Worm (Caenorhabditis elegans) whole organism, L3 larva: Measurements from ENCODE around the gene ZK1320.9.

ENCODE experiments used
- R02D3.7 ChIP-seq: fragments of 150-350 bp; optimal IDR thresholded peaks from 2 replicates; lab custom pipeline; 2014; ENCODE audit warnings: missing biosample characterization, missing genetic modification characterization
- ama-1 ChIP-seq: fragments of 150-350 bp; optimal IDR thresholded peaks from 2 replicates; lab custom pipeline; 2018
- ceh-16 ChIP-seq: sonication (generic microtip); optimal IDR thresholded peaks from 2 replicates; lab custom pipeline; 2017; ENCODE audit warnings: missing biosample characterization, missing genetic modification characterization
- ceh-28 ChIP-seq: fragments of 150-350 bp; optimal IDR thresholded peaks from 2 replicates; lab custom pipeline; 2014; ENCODE audit warnings: missing biosample characterization, missing genetic modification reagents, missing genetic modification characterization
- ceh-82 ChIP-seq: fragments of 150-350 bp; optimal IDR thresholded peaks from 2 replicates; lab custom pipeline; 2014; ENCODE audit warnings: missing biosample characterization, missing genetic modification characterization
- ceh-9 ChIP-seq: sonication (generic microtip); optimal IDR thresholded peaks from 2 replicates; lab custom pipeline; 2018; ENCODE audit warnings: missing biosample characterization, missing genetic modification characterization
- daf-12 ChIP-seq: fragments of 150-350 bp; optimal IDR thresholded peaks from 2 replicates; lab custom pipeline; 2014; ENCODE audit warnings: missing biosample characterization, missing genetic modification reagents, missing genetic modification characterization
- egl-27 ChIP-seq: sonication (generic microtip); optimal IDR thresholded peaks from 4 replicates; lab custom pipeline; 2017; ENCODE audit warnings: missing biosample characterization, missing genetic modification reagents, missing genetic modification characterization
- egl-5 ChIP-seq: fragments of 150-350 bp; optimal IDR thresholded peaks from 2 replicates; lab custom pipeline; 2017; ENCODE audit warnings: missing biosample characterization, missing genetic modification reagents, missing genetic modification characterization, inconsistent platforms
- elt-1 ChIP-seq: fragments of 150-350 bp; optimal IDR thresholded peaks from 2 replicates; lab custom pipeline; 2014; ENCODE audit warnings: missing biosample characterization, missing genetic modification characterization
- elt-2 ChIP-seq: sonication (generic microtip); optimal IDR thresholded peaks from 2 replicates; lab custom pipeline; 2016; ENCODE audit warnings: missing genetic modification reagents, mild to moderate bottlenecking, missing genetic modification characterization, missing compliant biosample characterization
- elt-3 ChIP-seq, 3 experiments: fragments of 150-350 bp in 1 of 3; sonication (generic microtip) in 2 of 3; optimal IDR thresholded peaks; 2 replicates in 2 of 3; 4 replicates in 1 of 3; lab custom pipeline; 2014 to 2017; ENCODE audit warnings: missing biosample characterization in 3 of 3, missing genetic modification characterization in 3 of 3
- eor-1 ChIP-seq, 2 experiments: fragments of 150-350 bp; optimal IDR thresholded peaks; 2 replicates each; lab custom pipeline; 2014 to 2018; ENCODE audit warnings: missing biosample characterization in 2 of 2, missing genetic modification characterization in 2 of 2
- fkh-10 ChIP-seq: sonication (generic microtip); optimal IDR thresholded peaks from 2 replicates; lab custom pipeline; 2017; ENCODE audit warnings: missing biosample characterization, missing genetic modification reagents, missing genetic modification characterization
- fkh-2 ChIP-seq: fragments of 150-350 bp; optimal IDR thresholded peaks from 2 replicates; lab custom pipeline; 2014; ENCODE audit warnings: missing biosample characterization, missing genetic modification reagents, missing genetic modification characterization
- fos-1 ChIP-seq: fragments of 150-350 bp; optimal IDR thresholded peaks from 2 replicates; lab custom pipeline; 2014; ENCODE audit warnings: missing biosample characterization, missing genetic modification characterization
- hmg-11 ChIP-seq: sonication (generic microtip); optimal IDR thresholded peaks from 2 replicates; lab custom pipeline; 2016; ENCODE audit warnings: missing genetic modification characterization, missing compliant biosample characterization
- lin-39 ChIP-seq: fragments of 150-350 bp; optimal IDR thresholded peaks from 2 replicates; lab custom pipeline; 2018; ENCODE audit warnings: missing biosample characterization, missing genetic modification reagents, missing genetic modification characterization
- mdl-1 ChIP-seq: fragments of 150-350 bp; optimal IDR thresholded peaks from 2 replicates; lab custom pipeline; 2014; ENCODE audit warnings: missing biosample characterization, missing genetic modification characterization
- nfya-1 ChIP-seq: sonication (generic microtip); optimal IDR thresholded peaks from 2 replicates; lab custom pipeline; 2017; ENCODE audit warnings: missing genetic modification characterization, mild to moderate bottlenecking, missing compliant biosample characterization, antibody characterized with exemption, moderate library complexity; ENCODE audit not compliant: insufficient read depth
- nhr-12 ChIP-seq: fragments of 150-350 bp; optimal IDR thresholded peaks from 2 replicates; lab custom pipeline; 2014; ENCODE audit warnings: missing biosample characterization, missing genetic modification characterization
- nhr-23 ChIP-seq: fragments of 150-350 bp; optimal IDR thresholded peaks from 2 replicates; lab custom pipeline; 2014; ENCODE audit warnings: missing biosample characterization, missing genetic modification reagents, missing genetic modification characterization
- nhr-25 ChIP-seq: sonication (generic microtip); optimal IDR thresholded peaks from 2 replicates; lab custom pipeline; 2017; ENCODE audit warnings: missing biosample characterization, missing genetic modification characterization
- nhr-28 ChIP-seq: fragments of 150-350 bp; optimal IDR thresholded peaks from 2 replicates; lab custom pipeline; 2014; ENCODE audit warnings: missing biosample characterization, missing genetic modification characterization
- nhr-43 ChIP-seq: sonication (generic microtip); optimal IDR thresholded peaks from 2 replicates; lab custom pipeline; 2016; ENCODE audit warnings: mild to moderate bottlenecking, missing genetic modification characterization, missing compliant biosample characterization; ENCODE audit not compliant: poor library complexity, severe bottlenecking
- nhr-67 ChIP-seq: fragments of 150-350 bp; optimal IDR thresholded peaks from 2 replicates; lab custom pipeline; 2014; ENCODE audit warnings: missing biosample characterization, missing genetic modification characterization
- nhr-76 ChIP-seq: fragments of 150-350 bp; sonication (generic microtip); optimal IDR thresholded peaks from 5 replicates; lab custom pipeline; 2014; ENCODE audit warnings: missing biosample characterization, missing genetic modification characterization
- pha-4 ChIP-seq: fragments of 150-350 bp; optimal IDR thresholded peaks from 2 replicates; lab custom pipeline; 2014; ENCODE audit warnings: missing biosample characterization, missing genetic modification reagents, missing genetic modification characterization
- pqm-1 ChIP-seq: fragments of 150-350 bp; optimal IDR thresholded peaks from 2 replicates; lab custom pipeline; 2017; ENCODE audit warnings: missing biosample characterization, missing genetic modification characterization, inconsistent platforms
- sea-2 ChIP-seq: fragments of 150-350 bp; sonication (generic microtip); optimal IDR thresholded peaks from 4 replicates; lab custom pipeline; 2014; ENCODE audit warnings: missing biosample characterization, missing genetic modification reagents, missing genetic modification characterization
- snpc-4 ChIP-seq: fragments of 150-350 bp; optimal IDR thresholded peaks from 2 replicates; lab custom pipeline; 2014; ENCODE audit warnings: missing biosample characterization, missing genetic modification characterization
- tbx-2 ChIP-seq: sonication (generic microtip); optimal IDR thresholded peaks from 2 replicates; lab custom pipeline; 2016; ENCODE audit warnings: mild to moderate bottlenecking, missing genetic modification characterization, missing compliant biosample characterization
- unc-39 ChIP-seq: sonication (generic microtip); optimal IDR thresholded peaks from 4 replicates; lab custom pipeline; 2017; ENCODE audit warnings: missing biosample characterization, missing genetic modification characterization
- unc-62 ChIP-seq: fragments of 150-350 bp; sonication (generic microtip); optimal IDR thresholded peaks from 4 replicates; lab custom pipeline; 2014; ENCODE audit warnings: missing biosample characterization, missing genetic modification reagents, missing genetic modification characterization
- zag-1 ChIP-seq: fragments of 150-350 bp; optimal IDR thresholded peaks from 2 replicates; lab custom pipeline; 2014; ENCODE audit warnings: missing biosample characterization, missing genetic modification characterization

Gene ZK1320.9

DNA sequence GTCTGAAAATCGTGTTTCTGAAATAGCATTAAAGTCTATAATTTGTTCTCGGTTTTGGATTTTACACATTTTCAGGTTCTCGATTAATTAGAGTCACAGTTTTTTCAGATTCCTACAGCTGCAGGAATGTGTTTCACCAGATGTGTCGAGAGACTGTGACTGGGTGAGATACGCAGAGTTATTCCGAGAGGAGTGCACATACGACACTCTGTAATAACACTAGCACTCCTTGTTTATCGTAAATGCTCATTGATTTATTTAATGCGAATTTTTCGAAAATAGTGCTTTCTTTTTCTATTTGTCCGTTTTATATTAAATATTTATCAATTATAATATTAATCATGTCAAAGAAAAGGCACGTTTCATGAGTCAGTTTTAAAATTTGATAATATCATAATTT is 19.1 kb downstream of the ZK1320.9 start, which contains the start of gene ZK1320.11:
Gene ZK1320.11 (plus strand): TSS at position 243 of the 400 bp plus-strand sequence.
- TF ChIP-seq ama-1: no peak
- TF ChIP-seq fos-1 (tag; lab: Kevin White, UChicago): no peak
- no peak for TF ChIP-seq egl-27 (tag; lab: Kevin White, UChicago)
- TF ChIP-seq unc-39 (tag; lab: Kevin White, UChicago): no peak
- TF ChIP-seq nfya-1: peak; percentile 34
- peak; percentile 19 for TF ChIP-seq pha-4 (tag; lab: Kevin White, UChicago)
- no peak for TF ChIP-seq snpc-4 (tag; lab: Kevin White, UChicago)
- no peak for TF ChIP-seq unc-62 (GFP tag; lab: Kevin White, UChicago)
- no peak for TF ChIP-seq nhr-76 (tag; lab: Kevin White, UChicago)
- no peak for TF ChIP-seq eor-1 (tag; optimal IDR thresholded peaks at IDR 0.05; lab: Kevin White, UChicago)
- TF ChIP-seq elt-1: no peak
- no peak for TF ChIP-seq R02D3.7 (tag; lab: Kevin White, UChicago)
- TF ChIP-seq nhr-25 (tag; lab: Kevin White, UChicago): no peak
- TF ChIP-seq, all 47 proteins: peak for 2

DNA sequence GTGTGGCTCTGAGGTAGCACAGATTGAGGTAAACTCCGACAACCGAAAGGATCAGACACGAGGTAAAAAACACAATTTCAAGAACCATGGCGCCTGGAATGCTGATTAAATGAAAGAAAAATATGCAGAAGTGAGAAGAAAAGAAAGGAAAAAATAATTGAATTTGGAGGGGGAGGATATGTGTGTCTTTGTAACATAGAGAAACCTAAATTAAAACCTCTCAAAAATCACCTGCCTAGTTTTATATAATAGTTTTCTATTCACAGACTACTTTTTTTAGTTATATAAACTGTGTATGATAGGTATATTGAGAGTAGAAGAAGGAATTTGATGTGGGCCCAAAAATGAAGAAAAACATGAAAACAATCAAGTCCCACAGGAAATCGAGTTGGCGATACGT is 20.9 kb downstream of the ZK1320.9 start, which contains the start of gene ZK1320.5:
Gene ZK1320.5 (minus strand): TSS at position 101 of the 400 bp plus-strand sequence.
- no peak for TF ChIP-seq ama-1
- no peak for TF ChIP-seq ceh-16 (tag; lab: Kevin White, UChicago)
- TF ChIP-seq tbx-2 (tag; lab: Kevin White, UChicago): no peak
- TF ChIP-seq nhr-28 (tag; lab: Kevin White, UChicago): no peak
- TF ChIP-seq daf-12 (tag; lab: Kevin White, UChicago): no peak
- TF ChIP-seq fkh-2: no peak
- no peak for TF ChIP-seq ceh-9
- no peak for TF ChIP-seq pqm-1 (tag; lab: Kevin White, UChicago)
- TF ChIP-seq unc-62 (GFP tag; lab: Kevin White, UChicago): no peak
- TF ChIP-seq nhr-23 (tag; lab: Kevin White, UChicago): no peak
- no peak for TF ChIP-seq elt-3 (tag; optimal IDR thresholded peaks at IDR 0.05; lab: Kevin White, UChicago)
- no peak for TF ChIP-seq snpc-4 (tag; lab: Kevin White, UChicago)
- no peak for TF ChIP-seq elt-1
- no peak for TF ChIP-seq egl-5
- TF ChIP-seq R02D3.7 (tag; lab: Kevin White, UChicago): no peak
- no peak for TF ChIP-seq nhr-43 (tag; lab: Kevin White, UChicago)
- TF ChIP-seq mdl-1 (tag; lab: Kevin White, UChicago): no peak
- TF ChIP-seq zag-1 (tag; lab: Kevin White, UChicago): no peak

DNA sequence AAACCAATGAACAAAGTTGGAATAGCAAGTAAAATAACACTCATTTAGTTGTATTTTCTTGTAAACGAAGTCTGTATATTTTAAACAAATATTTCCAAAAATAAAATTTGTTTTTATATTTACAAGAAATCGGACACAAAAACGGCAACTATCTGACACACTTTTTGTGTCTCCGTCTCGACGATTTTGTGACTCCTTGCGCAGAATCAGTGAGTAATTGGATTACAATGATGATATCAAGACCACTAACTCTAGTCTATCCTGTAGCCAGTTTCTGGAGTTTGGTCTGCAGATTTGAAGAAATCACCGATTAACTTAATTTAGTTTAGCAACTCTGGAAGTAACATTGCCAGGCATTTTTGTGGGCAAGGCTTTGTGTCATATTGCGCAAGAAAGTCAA is 23.7 kb downstream of the ZK1320.9 start, which contains the start of gene cyp-13A10:
Gene cyp-13A10 (minus strand): TSS at position 88 of the 400 bp plus-strand sequence.
- no peak for TF ChIP-seq daf-12 (tag; lab: Kevin White, UChicago)
- no peak for TF ChIP-seq egl-27 (tag; lab: Kevin White, UChicago)
- no peak for TF ChIP-seq R02D3.7 (tag; lab: Kevin White, UChicago)
- no peak for TF ChIP-seq nhr-67
- no peak for TF ChIP-seq ceh-9
- no peak for TF ChIP-seq ceh-28 (tag; lab: Kevin White, UChicago)
- TF ChIP-seq egl-5: no peak
- no peak for TF ChIP-seq nhr-12 (tag; lab: Kevin White, UChicago)
- TF ChIP-seq snpc-4 (tag; lab: Kevin White, UChicago): no peak
- no peak for TF ChIP-seq fkh-10
- TF ChIP-seq elt-2 (tag; lab: Kevin White, UChicago): no peak
- TF ChIP-seq zag-1 (tag; lab: Kevin White, UChicago): no peak
- TF ChIP-seq ceh-16 (tag; lab: Kevin White, UChicago): no peak
- TF ChIP-seq lin-39 (tag; lab: Kevin White, UChicago): no peak
- TF ChIP-seq elt-3 (tag; optimal IDR thresholded peaks at IDR 0.05; lab: Kevin White, UChicago): no peak
- TF ChIP-seq unc-62 (GFP tag; lab: Kevin White, UChicago): no peak
- TF ChIP-seq hmg-11 (tag; lab: Kevin White, UChicago): no peak

DNA sequence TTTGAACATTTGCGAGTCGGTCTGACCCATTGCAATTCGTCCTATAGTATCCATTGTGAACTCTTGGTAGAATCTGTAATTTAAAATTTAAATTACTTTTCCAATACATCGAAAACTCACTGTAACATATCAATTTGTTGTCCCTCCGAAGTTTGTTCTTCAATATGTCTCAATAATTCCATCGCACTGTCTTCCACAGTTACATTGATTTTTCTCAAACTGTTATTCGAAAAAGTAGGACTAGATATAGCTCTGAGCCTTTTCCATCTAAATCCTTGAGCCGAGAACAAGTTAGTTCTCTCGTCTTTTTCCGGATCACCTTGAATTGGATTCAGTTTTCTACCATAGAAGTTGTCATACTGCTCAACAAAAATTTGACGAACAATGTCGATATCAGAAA is 24.4 kb downstream of the ZK1320.9 start:
- TF ChIP-seq pha-4 (tag; lab: Kevin White, UChicago) (no peak), fos-1 (tag; lab: Kevin White, UChicago) (no peak), elt-1 (no peak), sea-2 (GFP tag; lab: Kevin White, UChicago) (no peak), ceh-82 (tag; lab: Kevin White, UChicago) (no peak), hmg-11 (tag; lab: Kevin White, UChicago) (no peak), unc-39 (tag; lab: Kevin White, UChicago) (no peak), daf-12 (tag; lab: Kevin White, UChicago) (no peak)
